ENCODE assay signal across 1 fruit fly cellular context in genomic region chrX:1889926-1890325, dm6.
TF ChIP-seq lines count a peak whose summit lies in the region.

TSS of gene trr (minus strand) at chrX:1889950.
TSS of gene mRpL16 (plus strand) at chrX:1890256.

TF ChIP-seq in whole organism, embryonic, 481 proteins besides CTCF, POLR2A, EP300 and RAD21 (continued from another document):
- no peak for TF ChIP-seq odd (GFP tag; optimal IDR thresholded peaks at IDR 0.05; lab: Kevin White, UChicago)
- peak; percentile 77 for TF ChIP-seq CG14710 (tag; optimal IDR thresholded peaks at IDR 0.05; lab: Kevin White, UChicago)
- TF ChIP-seq NK7.1 (GFP tag; optimal IDR thresholded peaks at IDR 0.05; lab: Kevin White, UChicago): no peak
- peak; percentile 64 for TF ChIP-seq slbo (GFP tag; IDR thresholded peaks at IDR 0.05; lab: Robert Waterston, UW)
- no peak for TF ChIP-seq CG10959 (GFP tag; IDR thresholded peaks at IDR 0.05; lab: Robert Waterston, UW)
- TF ChIP-seq Aef1 (GFP tag; IDR thresholded peaks at IDR 0.05; lab: Robert Waterston, UW): no peak
- peak; percentile 58 for TF ChIP-seq CG7786 (GFP tag; optimal IDR thresholded peaks at IDR 0.05; lab: Kevin White, UChicago)
- no peak for TF ChIP-seq CG33557 (GFP tag; optimal IDR thresholded peaks at IDR 0.05; lab: Kevin White, UChicago)
- TF ChIP-seq bsh (GFP tag; optimal IDR thresholded peaks at IDR 0.05; lab: Kevin White, UChicago): peak in 1 of 2 experiments; percentile 33
- TF ChIP-seq CG11398 (GFP tag; optimal IDR thresholded peaks at IDR 0.05; lab: Kevin White, UChicago): peak; percentile 27
- TF ChIP-seq Mes4 (GFP tag; optimal IDR thresholded peaks at IDR 0.05; lab: Kevin White, UChicago): no peak
- peak; percentile 1 for TF ChIP-seq fd3F (GFP tag; optimal IDR thresholded peaks at IDR 0.05; lab: Kevin White, UChicago)
- no peak for TF ChIP-seq dmrt99B (tag; optimal IDR thresholded peaks at IDR 0.05; lab: Kevin White, UChicago)
- TF ChIP-seq Hmr (GFP tag; optimal IDR thresholded peaks at IDR 0.05; lab: Kevin White, UChicago): no peak
- TF ChIP-seq sim (GFP tag; IDR thresholded peaks at IDR 0.05; lab: Robert Waterston, UW): no peak
- TF ChIP-seq CrebB (tag; optimal IDR thresholded peaks at IDR 0.05; lab: Kevin White, UChicago): peak; percentile 2
- TF ChIP-seq disco-r (GFP tag; optimal IDR thresholded peaks at IDR 0.05; lab: Kevin White, UChicago): no peak
- TF ChIP-seq CG8388 (GFP tag; optimal IDR thresholded peaks at IDR 0.05; lab: Kevin White, UChicago): peak; percentile 26
- TF ChIP-seq H2.0 (GFP tag; IDR thresholded peaks at IDR 0.05; lab: Robert Waterston, UW): 0 out of 2 replicates have a peak, but pooled peaks have one; percentile 37
- peak; percentile 35; the same call in 1 of the 2 replicates for TF ChIP-seq CG11247 (GFP tag; IDR thresholded peaks at IDR 0.05; lab: Robert Waterston, UW)
- TF ChIP-seq unc-4 (GFP tag; IDR thresholded peaks at IDR 0.05; lab: Robert Waterston, UW; ENCODE audit: partially characterized antibody): peak; percentile 80
- peak; percentile 47; the same call in 1 of the 3 replicates for TF ChIP-seq dysf (GFP tag; IDR thresholded peaks at IDR 0.05; lab: Robert Waterston, UW)
- TF ChIP-seq CG9817 (tag; optimal IDR thresholded peaks at IDR 0.05; lab: Kevin White, UChicago): peak; percentile 50
- TF ChIP-seq jing (GFP tag; optimal IDR thresholded peaks at IDR 0.05; lab: Kevin White, UChicago): no peak
- peak; percentile 66 for TF ChIP-seq CG9932 (GFP tag; IDR thresholded peaks at IDR 0.05; lab: Robert Waterston, UW)
- peak; percentile 86 for TF ChIP-seq Dll (GFP tag; IDR thresholded peaks at IDR 0.05; lab: Robert Waterston, UW; ENCODE audit: partially characterized antibody)
- peak; percentile 93 for TF ChIP-seq CG30020 (tag; optimal IDR thresholded peaks at IDR 0.05; lab: Kevin White, UChicago)
- TF ChIP-seq CG42726 (GFP tag; IDR thresholded peaks at IDR 0.05; lab: Robert Waterston, UW; ENCODE audit: partially characterized antibody): no peak
- TF ChIP-seq Hand (GFP tag; optimal IDR thresholded peaks at IDR 0.05; lab: Kevin White, UChicago): no peak
- no peak for TF ChIP-seq salm (tag; optimal IDR thresholded peaks at IDR 0.05; lab: Kevin White, UChicago)
- no peak for TF ChIP-seq CG3163 (GFP tag; optimal IDR thresholded peaks at IDR 0.05; lab: Kevin White, UChicago)
- TF ChIP-seq CG5180 (GFP tag; optimal IDR thresholded peaks at IDR 0.05; lab: Kevin White, UChicago): no peak
- peak; percentile 88 for TF ChIP-seq ssp (GFP tag; IDR thresholded peaks at IDR 0.05; lab: Robert Waterston, UW)
- peak; percentile 39; the same call in 1 of the 2 replicates for TF ChIP-seq Ptx1 (GFP tag; IDR thresholded peaks at IDR 0.05; lab: Robert Waterston, UW)
- no peak for TF ChIP-seq CG14050 (GFP tag; IDR thresholded peaks at IDR 0.05; lab: Robert Waterston, UW)
- TF ChIP-seq seq (GFP tag; IDR thresholded peaks at IDR 0.05; lab: Robert Waterston, UW): peak; percentile 56; the same call in 1 of the 2 replicates
- TF ChIP-seq CG13296 (GFP tag; optimal IDR thresholded peaks at IDR 0.05; lab: Kevin White, UChicago): no peak
- no peak for TF ChIP-seq CG10431 (GFP tag; optimal IDR thresholded peaks at IDR 0.05; lab: Kevin White, UChicago)
- TF ChIP-seq CG2202 (tag; optimal IDR thresholded peaks at IDR 0.05; lab: Kevin White, UChicago): no peak
- no peak for TF ChIP-seq Tbp (GFP tag; optimal IDR thresholded peaks at IDR 0.05; lab: Kevin White, UChicago)
- TF ChIP-seq toy (GFP tag; IDR thresholded peaks at IDR 0.05; lab: Robert Waterston, UW): no peak
- TF ChIP-seq Kr (GFP tag; optimal IDR thresholded peaks at IDR 0.05; lab: Kevin White, UChicago): no peak
- 0 out of 2 replicates have a peak, but pooled peaks have one; percentile 36 for TF ChIP-seq CG6689 (GFP tag; IDR thresholded peaks at IDR 0.05; lab: Robert Waterston, UW)
- TF ChIP-seq CG12942 (GFP tag; optimal IDR thresholded peaks at IDR 0.05; lab: Kevin White, UChicago): peak; percentile 6
- no peak for TF ChIP-seq ATbp (GFP tag; optimal IDR thresholded peaks at IDR 0.05; lab: Kevin White, UChicago)
- peak; percentile 45 for TF ChIP-seq Nf-YC (tag; optimal IDR thresholded peaks at IDR 0.05; lab: Kevin White, UChicago)
- no peak for TF ChIP-seq CG18619 (GFP tag; optimal IDR thresholded peaks at IDR 0.05; lab: Kevin White, UChicago)
- TF ChIP-seq Atf6 (GFP tag; IDR thresholded peaks at IDR 0.05; lab: Robert Waterston, UW): no peak
- TF ChIP-seq CG7987 (GFP tag; optimal IDR thresholded peaks at IDR 0.05; lab: Kevin White, UChicago): no peak
- TF ChIP-seq CG10366 (GFP tag; IDR thresholded peaks at IDR 0.05; lab: Robert Waterston, UW): peak; percentile 9; the same call in 1 of the 2 replicates
- no peak for TF ChIP-seq sr (GFP tag; IDR thresholded peaks at IDR 0.05; lab: Robert Waterston, UW)
- peak; percentile 30; the same call in 1 of the 3 replicates for TF ChIP-seq zen2 (GFP tag; IDR thresholded peaks at IDR 0.05; lab: Robert Waterston, UW; ENCODE audit: partially characterized antibody)
- TF ChIP-seq Bgb (GFP tag; IDR thresholded peaks at IDR 0.05; lab: Robert Waterston, UW; ENCODE audit: partially characterized antibody): peak; percentile 66
- TF ChIP-seq CG9437 (GFP tag; optimal IDR thresholded peaks at IDR 0.05; lab: Kevin White, UChicago): no peak
- 0 out of 3 replicates have a peak, but pooled peaks have one; percentile 37 for TF ChIP-seq CG34224 (GFP tag; IDR thresholded peaks at IDR 0.05; lab: Robert Waterston, UW; ENCODE audit: partially characterized antibody)
- TF ChIP-seq row (GFP tag; IDR thresholded peaks at IDR 0.05; lab: Robert Waterston, UW): peak; percentile 74
- TF ChIP-seq p53 (GFP tag; optimal IDR thresholded peaks at IDR 0.05; lab: Kevin White, UChicago): no peak
- peak; percentile 19 for TF ChIP-seq Spps (tag; optimal IDR thresholded peaks at IDR 0.05; lab: Kevin White, UChicago)
- TF ChIP-seq CG12236 (GFP tag; optimal IDR thresholded peaks at IDR 0.05; lab: Kevin White, UChicago): no peak
- no peak for TF ChIP-seq CG1024 (GFP tag; IDR thresholded peaks at IDR 0.05; lab: Robert Waterston, UW)
- TF ChIP-seq CG15696 (tag; optimal IDR thresholded peaks at IDR 0.05; lab: Kevin White, UChicago): peak; percentile 44
- TF ChIP-seq aop (GFP tag; IDR thresholded peaks at IDR 0.05; lab: Robert Waterston, UW): no peak
- TF ChIP-seq Dbx (GFP tag; IDR thresholded peaks at IDR 0.05; lab: Robert Waterston, UW): peak; percentile 71
- no peak for TF ChIP-seq wor (GFP tag; IDR thresholded peaks at IDR 0.05; lab: Robert Waterston, UW)
- no peak for TF ChIP-seq emc (GFP tag; optimal IDR thresholded peaks at IDR 0.05; lab: Kevin White, UChicago)
- peak; percentile 33 for TF ChIP-seq pum (GFP tag; optimal IDR thresholded peaks at IDR 0.05; lab: Kevin White, UChicago)
- no peak for TF ChIP-seq en (GFP tag; optimal IDR thresholded peaks at IDR 0.05; lab: Kevin White, UChicago)
- TF ChIP-seq CG7556 (GFP tag; optimal IDR thresholded peaks at IDR 0.05; lab: Kevin White, UChicago): peak; percentile 4
- TF ChIP-seq ken (GFP tag; IDR thresholded peaks at IDR 0.05; lab: Robert Waterston, UW): 0 out of 3 replicates have a peak, but pooled peaks have one; percentile 10
- TF ChIP-seq Adf1 (GFP tag; IDR thresholded peaks at IDR 0.05; lab: Robert Waterston, UW): no peak
- no peak for TF ChIP-seq CG4328 (GFP tag; optimal IDR thresholded peaks at IDR 0.05; lab: Kevin White, UChicago)
- TF ChIP-seq dm (GFP tag; optimal IDR thresholded peaks at IDR 0.05; lab: Kevin White, UChicago): peak; percentile 24
